Fruit fly (Drosophila melanogaster) whole organism, embryonic: ENCODE measurements around the gene CG13700.

ENCODE experiments used
- Abd-B ChIP-seq: fragments of 200-800 bp; sonication (Bioruptor generic); optimal IDR thresholded peaks from 2 replicates; lab custom pipeline; 2018; ENCODE audit warnings: missing biosample characterization, mild to moderate bottlenecking, missing genetic modification characterization, moderate library complexity
- Atf-2 ChIP-seq: fragments of 200-800 bp; sonication (Bioruptor generic); optimal IDR thresholded peaks from 2 replicates; lab custom pipeline; 2016; ENCODE audit warnings: missing biosample characterization, missing genetic modification characterization
- Bgb ChIP-seq: fragments of 200-800 bp; sonication (Bioruptor generic); IDR thresholded peaks from 2 replicates; pipeline ENCODE4 v1.3.6; 2022; ENCODE audit warnings: missing biosample characterization, missing genetic modification characterization; ENCODE audit not compliant: partially characterized antibody
- CG10462 ChIP-seq: fragments of 200-800 bp; sonication (Bioruptor generic); optimal IDR thresholded peaks from 2 replicates; lab custom pipeline; 2016; ENCODE audit warnings: missing biosample characterization, missing genetic modification characterization
- CG11696 ChIP-seq: fragments of 200-800 bp; sonication (Bioruptor generic); IDR thresholded peaks from 2 replicates; pipeline ENCODE4 v1.3.6; 2022; ENCODE audit warnings: missing biosample characterization, missing genetic modification characterization
- CG12219 ChIP-seq: fragments of 200-800 bp; sonication (Bioruptor generic); optimal IDR thresholded peaks from 3 replicates; lab custom pipeline; 2018; ENCODE audit warnings: missing biosample characterization, mild to moderate bottlenecking, missing genetic modification characterization
- CG13296 ChIP-seq: fragments of 200-800 bp; sonication (Bioruptor generic); optimal IDR thresholded peaks from 3 replicates; lab custom pipeline; 2018; ENCODE audit warnings: missing biosample characterization, mild to moderate bottlenecking, missing genetic modification characterization
- CG13775 ChIP-seq: fragments of 200-800 bp; sonication (Bioruptor generic); optimal IDR thresholded peaks from 3 replicates; lab custom pipeline; 2017; ENCODE audit warnings: missing biosample characterization, mild to moderate bottlenecking, missing genetic modification characterization
- CG14014 ChIP-seq: fragments of 200-800 bp; sonication (Bioruptor generic); IDR thresholded peaks from 2 replicates; pipeline ENCODE4 v1.3.6; 2022; ENCODE audit warnings: missing biosample characterization, missing genetic modification characterization
- CG15269 ChIP-seq: fragments of 200-800 bp; sonication (Bioruptor generic); optimal IDR thresholded peaks from 2 replicates; lab custom pipeline; 2018; ENCODE audit warnings: missing biosample characterization, mild to moderate bottlenecking, missing genetic modification characterization, moderate library complexity
- CG15696 ChIP-seq: fragments of 200-800 bp; sonication (Bioruptor generic); optimal IDR thresholded peaks from 2 replicates; lab custom pipeline; 2019; ENCODE audit warnings: missing biosample characterization, mild to moderate bottlenecking, missing genetic modification characterization, moderate library complexity
- CG1832 ChIP-seq: fragments of 200-800 bp; sonication (Bioruptor generic); optimal IDR thresholded peaks from 2 replicates; lab custom pipeline; 2017; ENCODE audit warnings: missing biosample characterization, mild to moderate bottlenecking, missing genetic modification characterization, inconsistent platforms
- CG18764 ChIP-seq: fragments of 200-800 bp; sonication (Bioruptor generic); optimal IDR thresholded peaks from 3 replicates; lab custom pipeline; 2016; ENCODE audit warnings: missing biosample characterization, missing genetic modification characterization
- CG30431 ChIP-seq: fragments of 200-800 bp; sonication (Bioruptor generic); optimal IDR thresholded peaks from 2 replicates; lab custom pipeline; 2017; ENCODE audit warnings: missing biosample characterization, missing genetic modification characterization
- CG31224 ChIP-seq: fragments of 200-800 bp; sonication (Bioruptor generic); IDR thresholded peaks from 2 replicates; pipeline ENCODE4 v1.3.6; 2022; ENCODE audit warnings: missing biosample characterization, missing genetic modification characterization
- CG31365 ChIP-seq: fragments of 200-800 bp; sonication (Bioruptor generic); optimal IDR thresholded peaks from 2 replicates; lab custom pipeline; 2018; ENCODE audit warnings: missing biosample characterization, mild to moderate bottlenecking, missing genetic modification characterization
- CG34376 ChIP-seq: fragments of 200-800 bp; sonication (Bioruptor generic); optimal IDR thresholded peaks from 2 replicates; lab custom pipeline; 2018; ENCODE audit warnings: missing biosample characterization, mild to moderate bottlenecking, missing genetic modification characterization
- CG4404 ChIP-seq: fragments of 200-800 bp; sonication (Bioruptor generic); IDR thresholded peaks from 2 replicates; pipeline ENCODE4 v1.3.6; 2022; ENCODE audit warnings: missing biosample characterization, missing genetic modification characterization
- CG4617 ChIP-seq: fragments of 200-800 bp; sonication (Bioruptor generic); optimal IDR thresholded peaks from 3 replicates; lab custom pipeline; 2016; ENCODE audit warnings: missing biosample characterization, missing genetic modification characterization, borderline replicate concordance
- CG5180 ChIP-seq: fragments of 200-800 bp; sonication (Bioruptor generic); optimal IDR thresholded peaks from 3 replicates; lab custom pipeline; 2017; ENCODE audit warnings: missing biosample characterization, missing genetic modification characterization, mild to moderate bottlenecking, moderate library complexity, missing genetic modification reagents
- CG6813 ChIP-seq: fragments of 200-800 bp; sonication (Bioruptor generic); optimal IDR thresholded peaks from 2 replicates; lab custom pipeline; 2017; ENCODE audit warnings: missing biosample characterization, missing genetic modification characterization, mild to moderate bottlenecking, moderate library complexity, missing genetic modification reagents
- CG6854 ChIP-seq: fragments of 200-800 bp; sonication (Bioruptor generic); optimal IDR thresholded peaks from 3 replicates; lab custom pipeline; 2017; ENCODE audit warnings: missing biosample characterization, mild to moderate bottlenecking, missing genetic modification characterization
- CG7839 ChIP-seq: fragments of 200-800 bp; sonication (Bioruptor generic); optimal IDR thresholded peaks from 3 replicates; lab custom pipeline; 2018; ENCODE audit warnings: missing biosample characterization, mild to moderate bottlenecking, missing genetic modification characterization, moderate library complexity
- CG7928 ChIP-seq: fragments of 200-800 bp; sonication (Bioruptor generic); optimal IDR thresholded peaks from 2 replicates; lab custom pipeline; 2017; ENCODE audit warnings: missing biosample characterization, mild to moderate bottlenecking, missing genetic modification characterization
- CG8359 ChIP-seq: fragments of 200-800 bp; sonication (Bioruptor generic); optimal IDR thresholded peaks from 2 replicates; lab custom pipeline; 2017; ENCODE audit warnings: missing biosample characterization, mild to moderate bottlenecking, missing genetic modification characterization, borderline replicate concordance
- CG8478 ChIP-seq: fragments of >200 bp; optimal IDR thresholded peaks from 2 replicates; lab custom pipeline; 2018
- Chrac-16 ChIP-seq: fragments of 200-800 bp; sonication (Bioruptor generic); optimal IDR thresholded peaks from 3 replicates; lab custom pipeline; 2016; ENCODE audit warnings: missing biosample characterization, missing genetic modification characterization
- Elba2 ChIP-seq: fragments of 200-800 bp; sonication (Bioruptor generic); optimal IDR thresholded peaks from 3 replicates; lab custom pipeline; 2016; ENCODE audit warnings: missing biosample characterization, missing genetic modification characterization
- Fer1 ChIP-seq: fragments of 200-800 bp; sonication (Bioruptor generic); optimal IDR thresholded peaks from 2 replicates; lab custom pipeline; 2017; ENCODE audit warnings: missing biosample characterization, mild to moderate bottlenecking, missing genetic modification characterization
- HHEX ChIP-seq: fragments of 200-800 bp; sonication (Bioruptor generic); optimal IDR thresholded peaks from 3 replicates; lab custom pipeline; 2017; ENCODE audit warnings: missing biosample characterization, mild to moderate bottlenecking, missing genetic modification characterization, missing genetic modification reagents
- HLH3B ChIP-seq: fragments of 200-800 bp; sonication (Bioruptor generic); IDR thresholded peaks from 2 replicates; pipeline ENCODE4 v1.3.6; 2022; ENCODE audit warnings: missing biosample characterization, missing genetic modification characterization
- Hand ChIP-seq: fragments of 200-800 bp; sonication (Bioruptor generic); optimal IDR thresholded peaks from 2 replicates; lab custom pipeline; 2017; ENCODE audit warnings: mild to moderate bottlenecking, missing biosample characterization, missing genetic modification reagents, missing genetic modification characterization
- Hr39 ChIP-seq: fragments of >200 bp; optimal IDR thresholded peaks from 2 replicates; lab custom pipeline; 2017
- MESR4 ChIP-seq: fragments of 200-800 bp; sonication (Bioruptor generic); optimal IDR thresholded peaks from 2 replicates; lab custom pipeline; 2018; ENCODE audit warnings: missing biosample characterization, mild to moderate bottlenecking, missing genetic modification characterization, moderate library complexity
- NC2β ChIP-seq: fragments of 200-800 bp; sonication (Bioruptor generic); optimal IDR thresholded peaks from 2 replicates; lab custom pipeline; 2016; ENCODE audit warnings: missing biosample characterization, missing genetic modification characterization
- Nf-YC ChIP-seq: fragments of 200-800 bp; optimal IDR thresholded peaks from 3 replicates; lab custom pipeline; 2019; ENCODE audit warnings: missing biosample characterization, mild to moderate bottlenecking, missing genetic modification characterization, moderate library complexity
- Sox100B ChIP-seq: fragments of 200-800 bp; sonication (Bioruptor generic); optimal IDR thresholded peaks from 3 replicates; lab custom pipeline; 2018; ENCODE audit warnings: missing biosample characterization, mild to moderate bottlenecking, missing genetic modification characterization
- Spps ChIP-seq: fragments of 200-800 bp; sonication (Bioruptor generic); optimal IDR thresholded peaks from 2 replicates; lab custom pipeline; 2018; ENCODE audit warnings: missing biosample characterization, mild to moderate bottlenecking, missing genetic modification characterization
- amos ChIP-seq: fragments of 200-800 bp; sonication (Bioruptor generic); IDR thresholded peaks from 2 replicates; pipeline ENCODE4 v1.3.6; 2022; ENCODE audit warnings: missing biosample characterization, missing genetic modification characterization; ENCODE audit not compliant: partially characterized antibody
- aop ChIP-seq: fragments of 200-800 bp; sonication (Bioruptor generic); IDR thresholded peaks from 2 replicates; pipeline ENCODE4 v1.3.6; 2022; ENCODE audit warnings: missing biosample characterization, missing genetic modification characterization
- ci ChIP-seq: fragments of 200-800 bp; sonication (Bioruptor generic); IDR thresholded peaks from 3 replicates; pipeline ENCODE4 v1.3.6; 2022; ENCODE audit warnings: missing biosample characterization, missing genetic modification characterization
- dm ChIP-seq: fragments of 200-800 bp; sonication (Bioruptor generic); optimal IDR thresholded peaks from 3 replicates; lab custom pipeline; 2016; ENCODE audit warnings: missing biosample characterization, missing genetic modification characterization
- knrl ChIP-seq: fragments of 200-800 bp; sonication (Bioruptor generic); IDR thresholded peaks from 3 replicates; pipeline ENCODE4 v1.3.6; 2022; ENCODE audit warnings: missing biosample characterization, missing genetic modification characterization; ENCODE audit not compliant: partially characterized antibody
- lilli ChIP-seq: fragments of 200-800 bp; sonication (Bioruptor generic); optimal IDR thresholded peaks from 3 replicates; lab custom pipeline; 2016; ENCODE audit warnings: missing biosample characterization, missing genetic modification characterization
- ranshi ChIP-seq: fragments of 200-800 bp; sonication (Bioruptor generic); IDR thresholded peaks from 2 replicates; pipeline ENCODE4 v1.3.6; 2022; ENCODE audit warnings: missing biosample characterization, missing genetic modification characterization
- run ChIP-seq: fragments of 200-800 bp; sonication (Bioruptor generic); optimal IDR thresholded peaks from 3 replicates; lab custom pipeline; 2018; ENCODE audit warnings: missing biosample characterization, mild to moderate bottlenecking, missing genetic modification characterization
- salm ChIP-seq: fragments of 200-800 bp; sonication (Bioruptor generic); optimal IDR thresholded peaks from 2 replicates; lab custom pipeline; 2018; ENCODE audit warnings: missing biosample characterization, mild to moderate bottlenecking, missing genetic modification characterization
- sug ChIP-seq: fragments of 200-800 bp; optimal IDR thresholded peaks from 2 replicates; lab custom pipeline; 2019; ENCODE audit warnings: missing biosample characterization, mild to moderate bottlenecking, missing genetic modification characterization, moderate library complexity
- tgo ChIP-seq: fragments of 200-800 bp; sonication (Bioruptor generic); IDR thresholded peaks from 3 replicates; pipeline ENCODE4 v1.3.6; 2022; ENCODE audit warnings: missing biosample characterization, missing genetic modification characterization
- tio ChIP-seq: fragments of 200-800 bp; sonication (Bioruptor generic); optimal IDR thresholded peaks from 2 replicates; lab custom pipeline; 2017; ENCODE audit warnings: missing biosample characterization, missing genetic modification characterization, inconsistent platforms
- wek ChIP-seq: fragments of 200-800 bp; sonication (Bioruptor generic); optimal IDR thresholded peaks from 3 replicates; lab custom pipeline; 2018; ENCODE audit warnings: missing biosample characterization, mild to moderate bottlenecking, missing genetic modification characterization, moderate library complexity

Gene CG13700

dm6 chr3L:18250652-18251051 is 50.4 kb downstream of the CG13700 start (continued):
- TF ChIP-seq CG4404 (GFP tag; lab: Robert Waterston, UW) (peak; percentile 78), lilli (no peak), CG11696 (GFP tag; lab: Robert Waterston, UW) (no peak), NC2β (GFP tag; lab: Kevin White, UChicago) (no peak), HHEX (GFP tag; lab: Kevin White, UChicago) (no peak), CG7839 (peak; percentile 74), CG7928 (GFP tag; lab: Kevin White, UChicago) (no peak), tgo (GFP tag; lab: Robert Waterston, UW) (peak; percentile 44; the same call in 1 of the 3 replicates), run (tag; lab: Kevin White, UChicago) (no peak), CG14014 (no peak), CG13775 (GFP tag; lab: Kevin White, UChicago) (peak; percentile 53), CG30431 (GFP tag; lab: Kevin White, UChicago) (peak; percentile 61), Abd-B (GFP tag; lab: Kevin White, UChicago) (peak; percentile 28), knrl (GFP tag; lab: Robert Waterston, UW) (no peak), CG8359 (no peak), Sox100B (GFP tag; lab: Kevin White, UChicago) (peak; percentile 58), CG10462 (GFP tag; lab: Kevin White, UChicago) (no peak), CG8478 (lab: Kevin White, UChicago) (no peak), CG4617 (GFP tag; lab: Kevin White, UChicago) (no peak), aop (no peak), CG6854 (GFP tag; lab: Kevin White, UChicago) (no peak), CG13296 (GFP tag; lab: Kevin White, UChicago) (no peak), CG34376 (GFP tag; lab: Kevin White, UChicago) (no peak), CG31224 (no peak), Spps (peak; percentile 76), CG15269 (tag; lab: Kevin White, UChicago) (peak; percentile 19), Hand (GFP tag; lab: Kevin White, UChicago) (no peak), Hr39 (lab: Kevin White, UChicago) (no peak), Elba2 (GFP tag; lab: Kevin White, UChicago) (no peak), Fer1 (no peak), CG18764 (GFP tag; lab: Kevin White, UChicago) (peak; percentile 5), salm (tag; lab: Kevin White, UChicago) (no peak), Nf-YC (no peak), CG12219 (GFP tag; lab: Kevin White, UChicago) (peak; percentile 33), CG5180 (peak; percentile 13), Bgb (GFP tag; lab: Robert Waterston, UW) (no peak), ci (GFP tag; lab: Robert Waterston, UW) (peak; percentile 85; the same call in 2 of the 3 replicates), CG15696 (tag; lab: Kevin White, UChicago) (peak; percentile 69), Chrac-16 (GFP tag; lab: Kevin White, UChicago) (peak; percentile 19), amos (no peak), tio (GFP tag; lab: Kevin White, UChicago) (no peak), MESR4 (GFP tag; lab: Kevin White, UChicago) (no peak), Atf-2 (GFP tag; lab: Kevin White, UChicago) (no peak), dm (GFP tag; lab: Kevin White, UChicago) (no peak), CG1832 (GFP tag; lab: Kevin White, UChicago) (no peak), sug (tag; lab: Kevin White, UChicago) (no peak), ranshi (GFP tag; lab: Robert Waterston, UW) (0 out of 2 replicates have a peak, but pooled peaks have one; percentile 68), HLH3B (GFP tag; lab: Robert Waterston, UW) (peak; percentile 58; the same call in 1 of the 2 replicates), CG6813 (GFP tag; lab: Kevin White, UChicago) (no peak), wek (GFP tag; lab: Kevin White, UChicago) (no peak), CG31365 (tag; lab: Kevin White, UChicago) (no peak)
